Fruit fly (Drosophila melanogaster) whole organism, wandering third instar larva: ENCODE measurements around the gene mAcon1.

Experiments used
- Abd-B ChIP-seq: fragments of >200 bp; optimal IDR thresholded peaks from 2 replicates; lab custom pipeline; 2017; ENCODE audit warnings: missing biosample characterization, missing genetic modification characterization
- CG32264 ChIP-seq: fragments of 200-800 bp; sonication (Bioruptor generic); optimal IDR thresholded peaks from 2 replicates; lab custom pipeline; 2016; ENCODE audit warnings: missing biosample characterization, missing genetic modification characterization
- dmrt93B ChIP-seq: fragments of 200-800 bp; sonication (Bioruptor generic); optimal IDR thresholded peaks from 2 replicates; lab custom pipeline; 2018; ENCODE audit warnings: missing biosample characterization, mild to moderate bottlenecking, missing genetic modification characterization
- foxo ChIP-seq, 2 experiments: fragments of 200-800 bp; sonication (Bioruptor generic); optimal IDR thresholded peaks; 2 replicates in 1 of 2; 3 replicates in 1 of 2; lab custom pipeline; 2016 to 2017; ENCODE audit warnings: missing biosample characterization in 2 of 2, missing genetic modification characterization in 2 of 2
- h ChIP-seq: fragments of 200-800 bp; sonication (Bioruptor generic); optimal IDR thresholded peaks from 3 replicates; lab custom pipeline; 2016; ENCODE audit warnings: missing biosample characterization, mild to moderate bottlenecking, missing genetic modification characterization
- psq ChIP-seq: fragments of 200-800 bp; sonication (Bioruptor generic); optimal IDR thresholded peaks from 3 replicates; lab custom pipeline; 2017; ENCODE audit warnings: missing biosample characterization, mild to moderate bottlenecking, missing genetic modification characterization, moderate library complexity
- usp ChIP-seq: fragments of >200 bp; optimal IDR thresholded peaks from 2 replicates; lab custom pipeline; 2017; ENCODE audit warnings: missing biosample characterization, missing genetic modification characterization

dm6 chr2L:21221114-21221578, 52.8 kb downstream of the mAcon1 start, which contains the start of gene CG8677:
- TF ChIP-seq h (GFP tag; lab: Kevin White, UChicago), result no peak
- no peak for TF ChIP-seq CG32264 (GFP tag; lab: Kevin White, UChicago)
- TF ChIP-seq psq (GFP tag; lab: Kevin White, UChicago), result no peak
- TF ChIP-seq usp (GFP tag; lab: Kevin White, UChicago), result no peak
- no peak for TF ChIP-seq foxo (GFP tag; optimal IDR thresholded peaks at IDR 0.05; lab: Kevin White, UChicago)
- no peak for TF ChIP-seq Abd-B
- no peak for TF ChIP-seq dmrt93B (GFP tag; lab: Kevin White, UChicago)
